Worm (Caenorhabditis elegans): Measurements from ENCODE around the gene clec-24.

- TF ChIP-seq tra-4 (tag; optimal IDR thresholded peaks at IDR 0.05) (no peak), flt-1 (GFP tag; IDR thresholded peaks at IDR 0.05) (no peak), tbx-37 (GFP tag; conservative IDR thresholded peaks at IDR 0.05) (no peak), ama-1 (optimal IDR thresholded peaks at IDR 0.05) (no peak), aly-1 (tag; optimal IDR thresholded peaks at IDR 0.05) (no peak), B0310.2 (tag; optimal IDR thresholded peaks at IDR 0.05) (no peak), F13C5.2 (tag; optimal IDR thresholded peaks at IDR 0.05) (no peak), ceh-13 (GFP tag; optimal IDR thresholded peaks at IDR 0.05) (no peak), pes-1 (GFP tag; IDR thresholded peaks at IDR 0.05) (no peak), hmg-4 (GFP tag; optimal IDR thresholded peaks at IDR 0.05) (no peak), tbx-11 (GFP tag; IDR thresholded peaks at IDR 0.05) (no peak), scrt-1 (GFP tag; IDR thresholded peaks at IDR 0.05) (no peak), ceh-36 (tag; optimal IDR thresholded peaks at IDR 0.05) (no peak)
These were observed 27.0 kb downstream of the clec-24 start, which contains the start of the genes ifas-2 and fbxa-44 for ce11 chrV:16888788-16889325.
